Worm (Caenorhabditis elegans) whole organism, L4/young adult: ENCODE results near the gene irld-48.

Experiments
- W03F9.2 ChIP-seq: fragments of 150-350 bp; optimal IDR thresholded peaks from 2 replicates; lab custom pipeline; 2014; ENCODE audit warnings: missing biosample characterization, missing genetic modification characterization
- dao-5 ChIP-seq: sonication (generic microtip); optimal IDR thresholded peaks from 2 replicates; lab custom pipeline; 2016; ENCODE audit warnings: missing genotype, missing genetic modification characterization, moderate library complexity, missing compliant biosample characterization
- him-1 ChIP-seq: sonication (generic microtip); optimal IDR thresholded peaks from 2 replicates; lab custom pipeline; 2016; ENCODE audit warnings: missing genotype, missing genetic modification reagents, missing genetic modification characterization, missing compliant biosample characterization

DNA sequence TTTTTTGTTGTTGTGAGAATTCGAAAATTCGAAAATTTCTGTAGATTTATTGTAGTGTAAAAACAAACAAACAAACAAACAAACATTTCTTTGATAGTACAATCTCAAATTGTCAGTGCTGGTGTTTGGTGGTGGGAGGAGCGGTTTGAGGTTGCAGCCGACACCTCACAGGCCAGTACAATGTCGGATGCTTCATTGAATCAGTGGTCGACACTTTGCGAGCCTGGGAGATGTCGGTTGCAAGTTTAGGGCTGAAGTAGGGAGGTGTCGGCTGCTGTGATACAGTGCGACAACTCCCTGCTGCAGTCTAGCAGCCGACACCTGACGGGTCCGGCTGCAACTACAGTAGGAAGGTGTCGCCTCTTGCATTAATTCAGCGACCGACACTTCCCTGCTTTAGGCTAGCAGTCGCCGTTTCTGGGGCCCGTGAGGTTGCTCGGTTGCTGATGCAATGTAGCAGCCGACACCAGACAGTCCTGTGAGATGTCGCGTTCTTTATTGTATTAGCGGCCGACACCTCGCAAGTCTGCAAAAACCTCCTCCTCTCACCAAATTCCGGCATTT lies 30.2 kb downstream of the irld-48 start:
- TF ChIP-seq him-1 (tag; lab: Kevin White, UChicago) (no peak), W03F9.2 (tag; lab: Kevin White, UChicago) (no peak), dao-5 (no peak)
